Fruit fly (Drosophila melanogaster) whole organism: ENCODE results near the gene CG9795.

Source experiments
- Dll ChIP-seq: fragments of >200 bp; optimal IDR thresholded peaks from 2 replicates; lab custom pipeline; 2017
- EcR ChIP-seq, 2 experiments: fragments of >200 bp; optimal IDR thresholded peaks; 2 replicates each; lab custom pipeline; 2017; ENCODE audit warnings: missing biosample characterization in 2 of 2, missing genetic modification characterization in 2 of 2, missing genetic modification reagents in 2 of 2

- TF ChIP-seq EcR (GFP tag; optimal IDR thresholded peaks at IDR 0.05; lab: Kevin White, UChicago) (no peak), Dll (no peak)
Measured at dm6 chr3R:4310683-4311066, 8.8 kb upstream of the CG9795 start, which contains the start of gene Vps24.
